Worm (Caenorhabditis elegans) whole organism, mixed stage, embryonic: ENCODE data around the gene srt-5.

Experiments
- blmp-1 ChIP-seq: fragments of 150-350 bp; optimal IDR thresholded peaks from 2 replicates; lab custom pipeline; 2014; ENCODE audit warnings: missing biosample characterization, missing genetic modification characterization
- ces-1 ChIP-seq: fragments of 150-350 bp; optimal IDR thresholded peaks from 2 replicates; lab custom pipeline; 2014; ENCODE audit warnings: missing biosample characterization, missing genetic modification reagents, missing genetic modification characterization
- drap-1 ChIP-seq: fragments of 200-800 bp; sonication (Bioruptor generic); optimal IDR thresholded peaks from 3 replicates; lab custom pipeline; 2018; ENCODE audit warnings: mild to moderate bottlenecking, missing genetic modification characterization, missing compliant biosample characterization
- hlh-1 ChIP-seq: fragments of 150-350 bp; optimal IDR thresholded peaks from 2 replicates; lab custom pipeline; 2014; ENCODE audit warnings: missing biosample characterization, missing genetic modification reagents, missing genetic modification characterization
- lsy-2 ChIP-seq: fragments of 150-350 bp; optimal IDR thresholded peaks from 2 replicates; lab custom pipeline; 2014; ENCODE audit warnings: missing biosample characterization, missing genetic modification characterization
- nhr-2 ChIP-seq: fragments of 150-350 bp; optimal IDR thresholded peaks from 2 replicates; lab custom pipeline; 2014; ENCODE audit warnings: missing biosample characterization, missing genetic modification characterization
- unc-62 ChIP-seq: fragments of 150-350 bp; optimal IDR thresholded peaks from 2 replicates; lab custom pipeline; 2014; ENCODE audit warnings: missing biosample characterization, missing genetic modification reagents, missing genetic modification characterization

- TF ChIP-seq nhr-2 (tag; lab: Kevin White, UChicago) (no peak), drap-1 (GFP tag; lab: Kevin White, UChicago) (no peak), ces-1 (GFP tag; lab: Kevin White, UChicago) (no peak), blmp-1 (no peak), hlh-1 (tag; lab: Kevin White, UChicago) (no peak), unc-62 (GFP tag; lab: Kevin White, UChicago) (no peak), lsy-2 (no peak)
Observed at ce11 chrV:3122403-3122802, 41.7 kb upstream of the srt-5 start.
